Worm (Caenorhabditis elegans) whole organism, late embryonic: Measurements from ENCODE around the gene F45D3.2.

Source experiments
- C08G9.2 ChIP-seq: sonication (generic microtip); optimal IDR thresholded peaks from 2 replicates; lab custom pipeline; 2016; ENCODE audit warnings: mild to moderate bottlenecking, missing genetic modification characterization, moderate library complexity, missing compliant biosample characterization
- C38D4.7 ChIP-seq: fragments of 200-800 bp; sonication (Bioruptor generic); optimal IDR thresholded peaks from 2 replicates; lab custom pipeline; 2018; ENCODE audit warnings: mild to moderate bottlenecking, missing genetic modification characterization, moderate library complexity, missing compliant biosample characterization
- F13H6.1 ChIP-seq: sonication (generic microtip); optimal IDR thresholded peaks from 2 replicates; lab custom pipeline; 2016; ENCODE audit warnings: missing genetic modification characterization, missing compliant biosample characterization
- K02D7.2 ChIP-seq: sonication (generic microtip); optimal IDR thresholded peaks from 2 replicates; lab custom pipeline; 2017; ENCODE audit warnings: mild to moderate bottlenecking, missing genetic modification characterization, missing compliant biosample characterization
- K09A11.1 ChIP-seq: sonication (generic microtip); optimal IDR thresholded peaks from 2 replicates; lab custom pipeline; 2017; ENCODE audit warnings: antibody characterized with exemption, mild to moderate bottlenecking, missing genetic modification characterization, missing compliant biosample characterization; ENCODE audit not compliant: insufficient read depth
- ahr-1 ChIP-seq: sonication (generic microtip); optimal IDR thresholded peaks from 2 replicates; lab custom pipeline; 2016; ENCODE audit warnings: missing genetic modification characterization, missing compliant biosample characterization
- ama-1 ChIP-seq: fragments of 150-350 bp; optimal IDR thresholded peaks from 2 replicates; lab custom pipeline; 2014
- ceh-14 ChIP-seq: sonication (generic microtip); optimal IDR thresholded peaks from 2 replicates; lab custom pipeline; 2016; ENCODE audit warnings: missing genotype, missing genetic modification characterization, missing compliant biosample characterization
- ceh-18 ChIP-seq: sonication (generic microtip); optimal IDR thresholded peaks from 2 replicates; lab custom pipeline; 2016; ENCODE audit warnings: missing genetic modification characterization, missing compliant biosample characterization
- ceh-22 ChIP-seq: sonication (generic microtip); optimal IDR thresholded peaks from 2 replicates; lab custom pipeline; 2017; ENCODE audit warnings: missing biosample characterization, missing genetic modification characterization
- ceh-24 ChIP-seq: sonication (generic microtip); optimal IDR thresholded peaks from 2 replicates; lab custom pipeline; 2016; ENCODE audit warnings: mild to moderate bottlenecking, missing genetic modification characterization, missing compliant biosample characterization
- ceh-30 ChIP-seq: fragments of 150-350 bp; optimal IDR thresholded peaks from 2 replicates; lab custom pipeline; 2014; ENCODE audit warnings: missing biosample characterization, missing genetic modification characterization
- ceh-34 ChIP-seq: sonication (generic microtip); optimal IDR thresholded peaks from 2 replicates; lab custom pipeline; 2016; ENCODE audit warnings: mild to moderate bottlenecking, missing genetic modification characterization, missing compliant biosample characterization
- ceh-9 ChIP-seq: sonication (generic microtip); optimal IDR thresholded peaks from 2 replicates; lab custom pipeline; 2016; ENCODE audit warnings: mild to moderate bottlenecking, missing genetic modification characterization, inconsistent platforms, missing compliant biosample characterization
- dmd-4 ChIP-seq: sonication (generic microtip); optimal IDR thresholded peaks from 2 replicates; lab custom pipeline; 2016; ENCODE audit warnings: borderline replicate concordance, missing genetic modification characterization, missing compliant biosample characterization
- dve-1 ChIP-seq: sonication (generic microtip); optimal IDR thresholded peaks from 2 replicates; lab custom pipeline; 2017; ENCODE audit warnings: antibody characterized with exemption, mild to moderate bottlenecking, missing genetic modification characterization, missing compliant biosample characterization
- elt-2 ChIP-seq: sonication (generic microtip); optimal IDR thresholded peaks from 2 replicates; lab custom pipeline; 2016; ENCODE audit warnings: missing genetic modification reagents, missing genetic modification characterization, missing compliant biosample characterization
- elt-4 ChIP-seq: sonication (generic microtip); optimal IDR thresholded peaks from 2 replicates; lab custom pipeline; 2016; ENCODE audit warnings: missing genetic modification characterization, missing compliant biosample characterization
- ets-4 ChIP-seq: sonication (generic microtip); optimal IDR thresholded peaks from 2 replicates; lab custom pipeline; 2016; ENCODE audit warnings: missing genetic modification characterization, missing compliant biosample characterization
- fax-1 ChIP-seq: sonication (generic microtip); optimal IDR thresholded peaks from 2 replicates; lab custom pipeline; 2016; ENCODE audit warnings: missing genotype, missing genetic modification characterization, missing compliant biosample characterization
- fkh-10 ChIP-seq: fragments of 150-350 bp; optimal IDR thresholded peaks from 2 replicates; lab custom pipeline; 2014; ENCODE audit warnings: missing biosample characterization, missing genetic modification reagents, missing genetic modification characterization
- fkh-6 ChIP-seq: sonication (generic microtip); optimal IDR thresholded peaks from 2 replicates; lab custom pipeline; 2016; ENCODE audit warnings: missing genetic modification characterization, missing compliant biosample characterization
- gmeb-2 ChIP-seq: sonication (generic microtip); optimal IDR thresholded peaks from 2 replicates; lab custom pipeline; 2016; ENCODE audit warnings: missing genetic modification characterization, inconsistent platforms, missing compliant biosample characterization
- hlh-13 ChIP-seq: fragments of 200-800 bp; sonication (Bioruptor generic); optimal IDR thresholded peaks from 2 replicates; lab custom pipeline; 2018; ENCODE audit warnings: mild to moderate bottlenecking, missing genetic modification characterization, missing compliant biosample characterization
- hlh-15 ChIP-seq: sonication (generic microtip); optimal IDR thresholded peaks from 2 replicates; lab custom pipeline; 2016; ENCODE audit warnings: missing genetic modification characterization, missing compliant biosample characterization
- hlh-6 ChIP-seq: sonication (generic microtip); optimal IDR thresholded peaks from 2 replicates; lab custom pipeline; 2016; ENCODE audit warnings: missing genotype, missing genetic modification characterization, missing compliant biosample characterization
- hlh-8 ChIP-seq: sonication (generic microtip); optimal IDR thresholded peaks from 2 replicates; lab custom pipeline; 2016; ENCODE audit warnings: missing genotype, missing genetic modification characterization, missing compliant biosample characterization
- lim-6 ChIP-seq: sonication (generic microtip); optimal IDR thresholded peaks from 2 replicates; lab custom pipeline; 2016; ENCODE audit warnings: missing genetic modification characterization, missing compliant biosample characterization
- mec-3 ChIP-seq: sonication (generic microtip); optimal IDR thresholded peaks from 2 replicates; lab custom pipeline; 2016; ENCODE audit warnings: borderline replicate concordance, missing genetic modification characterization, missing compliant biosample characterization
- nfya-1 ChIP-seq: sonication (generic microtip); optimal IDR thresholded peaks from 2 replicates; lab custom pipeline; 2017; ENCODE audit warnings: missing genetic modification characterization, mild to moderate bottlenecking, missing compliant biosample characterization, antibody characterized with exemption, moderate library complexity
- npax-4 ChIP-seq: sonication (generic microtip); optimal IDR thresholded peaks from 2 replicates; lab custom pipeline; 2016; ENCODE audit warnings: missing genetic modification characterization, missing compliant biosample characterization
- pag-3 ChIP-seq: sonication (generic microtip); optimal IDR thresholded peaks from 2 replicates; lab custom pipeline; 2016; ENCODE audit warnings: missing compliant biosample characterization, missing genetic modification characterization, borderline replicate concordance
- pax-1 ChIP-seq: fragments of 150-350 bp; optimal IDR thresholded peaks from 2 replicates; lab custom pipeline; 2014; ENCODE audit warnings: missing biosample characterization, missing genetic modification characterization
- pha-2 ChIP-seq: sonication (generic microtip); optimal IDR thresholded peaks from 2 replicates; lab custom pipeline; 2017; ENCODE audit warnings: mild to moderate bottlenecking, missing genetic modification characterization, missing compliant biosample characterization
- sdc-2 ChIP-seq: sonication (generic microtip); optimal IDR thresholded peaks from 2 replicates; lab custom pipeline; 2016; ENCODE audit warnings: missing genotype, missing genetic modification characterization, missing compliant biosample characterization
- sox-4 ChIP-seq: sonication (generic microtip); optimal IDR thresholded peaks from 2 replicates; lab custom pipeline; 2017; ENCODE audit warnings: mild to moderate bottlenecking, missing genetic modification characterization, inconsistent platforms, missing compliant biosample characterization
- syd-9 ChIP-seq: sonication (generic microtip); optimal IDR thresholded peaks from 2 replicates; lab custom pipeline; 2016; ENCODE audit warnings: mild to moderate bottlenecking, missing genetic modification characterization, moderate library complexity, missing compliant biosample characterization
- unc-42 ChIP-seq: sonication (generic microtip); optimal IDR thresholded peaks from 2 replicates; lab custom pipeline; 2016; ENCODE audit warnings: missing genotype, missing genetic modification characterization, missing compliant biosample characterization
- zip-5 ChIP-seq: sonication (generic microtip); optimal IDR thresholded peaks from 2 replicates; lab custom pipeline; 2016; ENCODE audit warnings: missing genetic modification characterization, missing compliant biosample characterization
- ztf-16 ChIP-seq: sonication (generic microtip); optimal IDR thresholded peaks from 2 replicates; lab custom pipeline; 2017; ENCODE audit warnings: missing genetic modification characterization, missing compliant biosample characterization

Gene F45D3.2

DNA sequence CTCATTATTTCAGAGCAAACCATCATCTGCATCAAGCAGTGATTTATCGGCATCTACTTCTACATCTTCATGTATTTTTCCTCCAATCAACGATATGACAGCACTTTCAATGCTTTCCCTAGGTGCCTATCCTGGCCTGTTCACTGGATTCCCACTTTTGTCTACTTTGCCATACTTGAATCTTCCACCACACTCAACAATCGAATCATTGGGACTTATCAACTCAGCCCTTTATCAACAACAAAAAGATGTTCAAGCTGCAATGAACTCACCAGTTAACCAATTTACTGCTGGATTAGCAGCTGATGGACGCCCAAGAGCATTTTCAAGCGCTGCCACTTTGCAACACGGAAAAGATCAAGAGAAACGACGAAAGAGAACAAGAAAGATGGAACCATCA is 368 bp downstream of the F45D3.2 start:
- TF ChIP-seq npax-4 (tag; lab: Kevin White, UChicago) (no peak), hlh-13 (GFP tag; lab: Kevin White, UChicago) (no peak), ahr-1 (tag; lab: Kevin White, UChicago) (no peak), lim-6 (no peak), gmeb-2 (tag; lab: Kevin White, UChicago) (no peak), pax-1 (tag; lab: Kevin White, UChicago) (no peak), hlh-6 (tag; lab: Kevin White, UChicago) (no peak), ceh-18 (tag; lab: Kevin White, UChicago) (no peak), dmd-4 (tag; lab: Kevin White, UChicago) (no peak), pha-2 (tag; lab: Kevin White, UChicago) (no peak), ztf-16 (tag; lab: Kevin White, UChicago) (no peak), K09A11.1 (no peak), K02D7.2 (no peak), ama-1 (lab: Kevin White, UChicago) (no peak), sdc-2 (tag; lab: Kevin White, UChicago) (no peak), hlh-8 (tag; lab: Kevin White, UChicago) (no peak)

ce11 chrV:12542683-12543319 is 2.0 kb downstream of the F45D3.2 start:
- TF ChIP-seq zip-5 (no peak), syd-9 (tag; lab: Kevin White, UChicago) (no peak), elt-4 (tag; lab: Kevin White, UChicago) (no peak), fax-1 (tag; lab: Kevin White, UChicago) (no peak), C08G9.2 (no peak), ceh-9 (tag; lab: Kevin White, UChicago) (no peak), npax-4 (tag; lab: Kevin White, UChicago) (no peak), fkh-6 (tag; lab: Kevin White, UChicago) (no peak), ceh-30 (tag; lab: Kevin White, UChicago) (no peak), sox-4 (tag; lab: Kevin White, UChicago) (no peak), ets-4 (tag; lab: Kevin White, UChicago) (no peak), ceh-14 (no peak), ceh-22 (tag; lab: Kevin White, UChicago) (no peak), gmeb-2 (tag; lab: Kevin White, UChicago) (no peak), ceh-34 (tag; lab: Kevin White, UChicago) (no peak), pha-2 (tag; lab: Kevin White, UChicago) (no peak), F13H6.1 (tag; lab: Kevin White, UChicago) (no peak), mec-3 (no peak)

ce11 chrV:12548830-12549229 is 8.0 kb downstream of the F45D3.2 start:
- TF ChIP-seq unc-42 (tag; lab: Kevin White, UChicago): no peak
- no peak for TF ChIP-seq zip-5
- TF ChIP-seq C38D4.7 (GFP tag; lab: Kevin White, UChicago): no peak
- no peak for TF ChIP-seq hlh-15 (tag; lab: Kevin White, UChicago)
- no peak for TF ChIP-seq ceh-18 (tag; lab: Kevin White, UChicago)
- no peak for TF ChIP-seq pag-3 (tag; lab: Kevin White, UChicago)

DNA sequence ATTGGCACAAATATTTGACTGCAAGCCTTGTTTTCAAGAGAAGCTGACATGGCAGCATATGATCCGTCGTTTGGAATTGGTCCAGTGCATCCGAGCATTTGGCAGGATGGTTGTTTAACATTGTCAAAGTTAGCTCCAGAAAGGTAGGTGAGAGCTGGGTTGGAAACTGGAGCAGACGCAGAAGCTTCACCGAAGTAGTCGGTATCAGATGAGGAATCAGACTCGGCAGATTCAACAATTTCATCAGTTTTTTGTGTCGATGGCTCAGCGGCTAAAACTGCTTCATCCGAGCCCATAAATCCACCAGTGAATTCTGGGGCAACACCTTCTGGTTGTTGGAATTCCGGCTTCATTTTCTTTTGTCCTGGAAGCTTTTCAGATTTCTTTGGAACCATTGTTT is 8.8 kb downstream of the F45D3.2 start:
- TF ChIP-seq ceh-9 (tag; lab: Kevin White, UChicago): no peak
- TF ChIP-seq syd-9 (tag; lab: Kevin White, UChicago): no peak
- no peak for TF ChIP-seq ceh-24 (tag; lab: Kevin White, UChicago)
- TF ChIP-seq ceh-14: no peak
- no peak for TF ChIP-seq elt-2 (tag; lab: Kevin White, UChicago)
- no peak for TF ChIP-seq pax-1 (tag; lab: Kevin White, UChicago)
- TF ChIP-seq pha-2 (tag; lab: Kevin White, UChicago): no peak
- no peak for TF ChIP-seq gmeb-2 (tag; lab: Kevin White, UChicago)
- TF ChIP-seq C38D4.7 (GFP tag; lab: Kevin White, UChicago): no peak
- no peak for TF ChIP-seq dve-1
- TF ChIP-seq hlh-15 (tag; lab: Kevin White, UChicago): no peak
- no peak for TF ChIP-seq fax-1 (tag; lab: Kevin White, UChicago)
- no peak for TF ChIP-seq fkh-10
- TF ChIP-seq fkh-6 (tag; lab: Kevin White, UChicago): no peak
- TF ChIP-seq nfya-1 (tag; lab: Kevin White, UChicago): no peak
